Fruit fly (Drosophila melanogaster): Measurements from ENCODE around the gene wds.

The wds gene

DNA sequence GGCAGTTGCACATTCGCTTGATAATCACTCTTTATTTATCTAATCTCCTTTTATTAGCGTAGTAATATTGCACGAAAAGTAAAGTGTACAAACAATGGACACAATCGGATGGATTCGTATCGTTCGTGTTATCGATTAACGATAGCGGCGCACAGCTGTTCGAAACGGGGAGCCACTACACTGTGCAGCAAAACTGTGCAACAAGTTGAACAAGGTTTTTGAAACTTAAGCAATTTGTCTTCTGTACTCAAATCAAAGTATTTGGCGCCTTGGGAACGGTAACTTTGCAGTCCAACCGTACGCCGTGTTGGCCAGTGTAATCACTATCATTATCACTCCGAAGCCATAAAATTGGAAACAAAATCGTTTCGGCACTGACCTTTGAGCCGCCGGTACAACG lies 33.9 kb downstream of the wds start, which contains the start of the genes Tsp3A and Seipin (continued):
- TF ChIP-seq CG4318 (GFP tag; optimal IDR thresholded peaks at IDR 0.05): no peak
- TF ChIP-seq Eip78C (GFP tag): peak; percentile 94
- TF ChIP-seq Lpt (GFP tag; optimal IDR thresholded peaks at IDR 0.05): peak; percentile 74
- TF ChIP-seq eg (GFP tag; IDR thresholded peaks at IDR 0.05): peak; percentile 95
- peak; percentile 71 for TF ChIP-seq CG8319 (GFP tag; optimal IDR thresholded peaks at IDR 0.05)
- TF ChIP-seq net (GFP tag; optimal IDR thresholded peaks at IDR 0.05): peak; percentile 88
- peak; percentile 74 for TF ChIP-seq achi (GFP tag; optimal IDR thresholded peaks at IDR 0.05)
- TF ChIP-seq CG6163 (GFP tag; IDR thresholded peaks at IDR 0.05): peak; percentile 94

DNA sequence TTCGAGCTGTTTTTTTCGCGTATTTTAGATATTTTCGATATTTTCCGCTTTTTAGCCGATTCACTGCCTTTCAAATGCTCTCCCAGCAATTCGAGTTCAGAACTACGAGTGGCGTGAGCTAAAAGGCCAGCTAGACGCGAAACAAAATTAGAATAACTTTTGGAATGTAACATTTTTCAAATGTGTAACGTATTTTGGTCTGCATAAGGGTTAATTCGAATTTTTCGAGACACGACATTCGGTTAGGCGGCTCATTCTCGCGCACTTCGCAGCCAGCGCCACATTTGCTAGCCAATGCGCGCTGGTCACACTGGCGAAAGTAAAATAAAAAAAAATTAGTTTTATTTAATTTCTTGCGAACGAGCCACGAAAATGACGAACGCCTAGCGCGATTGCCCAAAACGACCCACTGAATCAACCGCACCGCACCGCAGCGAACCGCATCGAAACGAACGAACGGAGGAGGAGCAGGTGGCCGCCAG lies 38.8 kb downstream of the wds start, which contains the start of the genes brv3 and Pi4KIIIalpha:
Gene brv3, minus strand, starts transcription at position 51 of the 482 bp plus-strand sequence.
Gene Pi4KIIIalpha, plus strand, starts transcription at position 280 of the 482 bp plus-strand sequence.
- TF ChIP-seq CG6163 (GFP tag; IDR thresholded peaks at IDR 0.05): 0 out of 3 replicates have a peak, but pooled peaks have one; percentile 26
- no peak for TF ChIP-seq Eip93F (GFP tag; optimal IDR thresholded peaks at IDR 0.05)
- no peak for TF ChIP-seq CG3919 (GFP tag; optimal IDR thresholded peaks at IDR 0.05)
- no peak for TF ChIP-seq Sox102F (GFP tag; optimal IDR thresholded peaks at IDR 0.05)
- no peak for TF ChIP-seq CG6808 (GFP tag; optimal IDR thresholded peaks at IDR 0.05)
- no peak for TF ChIP-seq cyc (GFP tag; optimal IDR thresholded peaks at IDR 0.05)

DNA sequence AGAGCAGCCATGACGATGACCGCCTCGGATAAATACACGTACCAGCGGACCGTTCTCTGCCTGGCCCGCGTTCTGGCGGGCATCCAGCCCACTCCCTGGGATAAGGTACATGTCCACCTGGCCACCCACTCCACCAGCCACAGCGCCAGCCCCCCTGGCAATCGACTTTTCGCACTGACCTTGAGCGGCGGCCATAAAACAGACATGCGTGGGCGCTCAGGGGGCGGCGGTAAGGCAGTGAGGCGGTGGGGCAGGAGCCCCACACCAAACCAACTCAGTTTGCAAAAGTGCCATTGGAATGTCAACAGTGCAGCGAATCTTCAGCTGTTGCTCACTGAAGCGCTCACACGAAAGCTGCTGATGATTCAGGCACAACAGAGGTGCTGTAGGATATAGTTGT lies 39.2 kb downstream of the wds start:
- TF ChIP-seq lz (GFP tag; optimal IDR thresholded peaks at IDR 0.05) (no peak), CG8319 (GFP tag; optimal IDR thresholded peaks at IDR 0.05) (no peak), CG6792 (GFP tag; optimal IDR thresholded peaks at IDR 0.05) (no peak), CG10669 (GFP tag; optimal IDR thresholded peaks at IDR 0.05) (no peak), esn (GFP tag; optimal IDR thresholded peaks at IDR 0.05) (no peak), Sox15 (GFP tag; optimal IDR thresholded peaks at IDR 0.05) (no peak), CG11294 (GFP tag; IDR thresholded peaks at IDR 0.05) (no peak), CG32006 (GFP tag; optimal IDR thresholded peaks at IDR 0.05) (no peak), dac (GFP tag; optimal IDR thresholded peaks at IDR 0.05) (no peak), CG15336 (GFP tag; IDR thresholded peaks at IDR 0.05) (no peak)

DNA sequence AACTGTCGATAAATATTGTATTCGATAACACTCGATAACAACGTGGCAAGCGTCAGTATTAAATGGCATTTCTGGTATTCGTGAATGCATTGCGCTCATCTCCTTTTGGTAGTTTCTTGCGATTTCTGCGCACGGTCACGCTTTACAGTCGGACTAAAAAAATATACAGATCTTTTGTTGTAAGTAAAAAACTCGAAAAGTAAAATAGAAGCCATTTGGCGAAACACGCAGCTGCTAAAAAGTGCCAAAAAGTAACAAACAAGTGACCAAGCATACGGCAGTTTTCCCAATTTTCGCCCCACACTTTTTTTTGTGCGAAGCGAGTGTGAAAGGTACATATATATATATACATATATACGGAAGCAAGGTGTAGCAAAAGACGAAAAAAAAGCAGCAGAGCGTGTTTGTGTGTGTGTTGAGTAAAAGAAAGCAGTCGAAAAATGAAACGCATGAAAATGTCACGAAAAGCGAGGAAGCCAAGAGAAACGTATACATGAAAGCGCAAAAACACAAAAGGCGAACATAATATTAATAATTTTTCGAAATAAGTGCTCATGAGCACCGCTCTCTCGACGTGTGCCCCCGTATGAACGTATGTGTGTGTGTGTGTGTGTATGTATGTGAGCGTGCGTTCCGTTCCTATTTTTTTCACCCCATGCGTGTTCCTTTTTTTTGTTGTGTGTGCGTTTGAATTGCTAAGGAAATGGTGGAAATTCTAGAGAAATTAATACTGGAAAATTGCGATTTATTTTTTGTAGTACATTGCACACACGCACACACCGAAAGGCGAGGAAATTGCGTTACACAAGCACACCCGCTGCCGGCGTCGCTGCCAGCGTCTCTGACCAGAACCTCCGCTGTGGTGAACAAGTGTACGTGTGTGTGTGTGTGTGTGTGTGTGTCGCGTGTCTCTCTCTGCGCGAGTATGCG lies 48.3 kb downstream of the wds start, which contains the start of gene sgg:
Gene sgg, plus strand, starts transcription at position 106 of the 930 bp plus-strand sequence.
- no peak for TF ChIP-seq vri (GFP tag; optimal IDR thresholded peaks at IDR 0.05)
- no peak for TF ChIP-seq Eip93F (GFP tag; optimal IDR thresholded peaks at IDR 0.05)
- no peak for TF ChIP-seq CG3919 (GFP tag; optimal IDR thresholded peaks at IDR 0.05)
- peak in 1 of 2 experiments; percentile 21 for TF ChIP-seq ss (GFP tag; optimal IDR thresholded peaks at IDR 0.05)
- no peak for TF ChIP-seq CG16779 (tag; optimal IDR thresholded peaks at IDR 0.05)
- TF ChIP-seq CG15336 (GFP tag; IDR thresholded peaks at IDR 0.05): 0 out of 2 replicates have a peak, but pooled peaks have one; percentile 27
- no peak for TF ChIP-seq CG8319 (GFP tag; optimal IDR thresholded peaks at IDR 0.05)
- no peak for TF ChIP-seq cyc (GFP tag; optimal IDR thresholded peaks at IDR 0.05)
- peak; percentile 9 for TF ChIP-seq CG3032 (tag; optimal IDR thresholded peaks at IDR 0.05)
- TF ChIP-seq Hr4 (GFP tag; optimal IDR thresholded peaks at IDR 0.05): no peak
- TF ChIP-seq Eip78C (GFP tag): peak; percentile 71
- TF ChIP-seq Hr38 (GFP tag; optimal IDR thresholded peaks at IDR 0.05): no peak
- TF ChIP-seq CG11294 (GFP tag; IDR thresholded peaks at IDR 0.05): no peak
- no peak for TF ChIP-seq CG6792 (GFP tag; optimal IDR thresholded peaks at IDR 0.05)
- TF ChIP-seq CG11902 (GFP tag; optimal IDR thresholded peaks at IDR 0.05): no peak
- TF ChIP-seq lz (GFP tag; optimal IDR thresholded peaks at IDR 0.05): no peak
- no peak for TF ChIP-seq Met (GFP tag; optimal IDR thresholded peaks at IDR 0.05)
- peak; percentile 21 for TF ChIP-seq net (GFP tag; optimal IDR thresholded peaks at IDR 0.05)

Measured in whole organism, prepupa.